Worm (Caenorhabditis elegans) whole organism, midembryonic: ENCODE results near the gene F22E5.20.

Experiments
- cog-1 ChIP-seq: sonication (generic microtip); optimal IDR thresholded peaks from 2 replicates; lab custom pipeline; 2016; ENCODE audit warnings: missing genetic modification characterization, missing compliant biosample characterization
- ref-1 ChIP-seq: fragments of 200-800 bp; sonication (Bioruptor generic); conservative IDR thresholded peaks from 2 replicates; pipeline ENCODE4 v1.3.6; 2022; ENCODE audit warnings: missing genetic modification reagents, missing genetic modification characterization, missing compliant biosample characterization

- TF ChIP-seq cog-1 (tag; lab: Kevin White, UChicago): no peak
- TF ChIP-seq ref-1 (GFP tag; lab: Robert Waterston, UW): no peak
Measured at ce11 chrII:2629270-2629669, 44.2 kb downstream of the F22E5.20 start, which contains the start of gene sri-37.
